Fruit fly (Drosophila melanogaster) whole organism, wandering third instar larva: Measurements from ENCODE around the gene Ugt37A1.

Experiments used
- Abd-B ChIP-seq: fragments of >200 bp; optimal IDR thresholded peaks from 2 replicates; lab custom pipeline; 2017; ENCODE audit warnings: missing biosample characterization, missing genetic modification characterization
- CG32264 ChIP-seq: fragments of 200-800 bp; sonication (Bioruptor generic); optimal IDR thresholded peaks from 2 replicates; lab custom pipeline; 2016; ENCODE audit warnings: missing biosample characterization, missing genetic modification characterization
- CG9705 ChIP-seq: fragments of 200-800 bp; sonication (Bioruptor generic); optimal IDR thresholded peaks from 2 replicates; lab custom pipeline; 2018; ENCODE audit warnings: missing biosample characterization, mild to moderate bottlenecking, missing genetic modification characterization
- CrebA ChIP-seq: fragments of 200-800 bp; sonication (Bioruptor generic); optimal IDR thresholded peaks from 2 replicates; lab custom pipeline; 2016; ENCODE audit warnings: missing biosample characterization, mild to moderate bottlenecking, missing genetic modification characterization, borderline replicate concordance
- Dfd ChIP-seq: fragments of >200 bp; optimal IDR thresholded peaks from 2 replicates; lab custom pipeline; 2017; ENCODE audit warnings: missing biosample characterization, missing genetic modification characterization
- Dif ChIP-seq: fragments of 200-275, 200-300 bp; sonication (Bioruptor generic); optimal IDR thresholded peaks from 2 replicates; lab custom pipeline; 2018; ENCODE audit warnings: missing biosample characterization, missing genetic modification characterization; ENCODE audit not compliant: partially characterized antibody
- GATAd ChIP-seq: sonication (Bioruptor generic); optimal IDR thresholded peaks from 2 replicates; lab custom pipeline; 2016; ENCODE audit warnings: missing biosample characterization, missing genetic modification characterization
- HLH106 ChIP-seq: fragments of 200-800 bp; optimal IDR thresholded peaks from 3 replicates; lab custom pipeline; 2019; ENCODE audit warnings: missing biosample characterization, mild to moderate bottlenecking, missing genetic modification characterization, moderate library complexity
- Hnf4 ChIP-seq: fragments of 200-800 bp; sonication (Bioruptor generic); optimal IDR thresholded peaks from 2 replicates; lab custom pipeline; 2016; ENCODE audit warnings: missing biosample characterization, mild to moderate bottlenecking, missing genetic modification characterization
- Hr78 ChIP-seq: fragments of >200 bp; optimal IDR thresholded peaks from 2 replicates; lab custom pipeline; 2017; ENCODE audit warnings: missing biosample characterization, missing genetic modification characterization
- Hr83 ChIP-seq: fragments of 200-300 bp; sonication (Bioruptor generic); optimal IDR thresholded peaks from 2 replicates; lab custom pipeline; 2016; ENCODE audit warnings: missing biosample characterization, mild to moderate bottlenecking, missing genetic modification characterization, moderate library complexity; ENCODE audit not compliant: poor library complexity, severe bottlenecking
- Jra ChIP-seq: sonication (Bioruptor generic); optimal IDR thresholded peaks from 2 replicates; lab custom pipeline; 2016; ENCODE audit warnings: missing biosample characterization, missing genetic modification characterization
- Mio ChIP-seq: sonication (Bioruptor generic); optimal IDR thresholded peaks from 2 replicates; lab custom pipeline; 2016; ENCODE audit warnings: missing biosample characterization, missing genetic modification characterization
- Myc ChIP-seq: fragments of >200 bp; optimal IDR thresholded peaks from 2 replicates; lab custom pipeline; 2017
- N ChIP-seq: fragments of >200 bp; optimal IDR thresholded peaks from 2 replicates; lab custom pipeline; 2018; ENCODE audit warnings: missing biosample characterization, missing external identifiers, missing genetic modification characterization
- OdsH ChIP-seq: fragments of 200-800 bp; sonication (Bioruptor generic); optimal IDR thresholded peaks from 2 replicates; lab custom pipeline; 2016; ENCODE audit warnings: missing biosample characterization, mild to moderate bottlenecking, missing genetic modification characterization
- Rel ChIP-seq, 2 experiments: fragments of 200-800 bp; sonication (Bioruptor generic) in 1 of 2; optimal IDR thresholded peaks; 2 replicates in 1 of 2; 3 replicates in 1 of 2; lab custom pipeline; 2016 to 2019; ENCODE audit warnings: mild to moderate bottlenecking in 2 of 2, missing biosample characterization in 2 of 2, missing genetic modification characterization in 2 of 2, moderate library complexity in 1 of 2
- Sp1 ChIP-seq: fragments of 200-800 bp; sonication (Bioruptor generic); optimal IDR thresholded peaks from 3 replicates; lab custom pipeline; 2019; ENCODE audit warnings: missing biosample characterization, mild to moderate bottlenecking, missing genetic modification characterization, moderate library complexity
- Vsx2 ChIP-seq: fragments of 200-300, 225-300 bp; sonication (Bioruptor generic); optimal IDR thresholded peaks from 2 replicates; lab custom pipeline; 2018; ENCODE audit warnings: missing biosample characterization, missing genetic modification characterization; ENCODE audit not compliant: partially characterized antibody
- br ChIP-seq: fragments of 200-800 bp; sonication (Bioruptor generic); optimal IDR thresholded peaks from 2 replicates; lab custom pipeline; 2016; ENCODE audit warnings: missing biosample characterization, missing genetic modification characterization
- brk ChIP-seq: fragments of 200-800 bp; sonication (Bioruptor generic); optimal IDR thresholded peaks from 2 replicates; lab custom pipeline; 2016; ENCODE audit warnings: missing biosample characterization, mild to moderate bottlenecking, missing genetic modification characterization
- dl ChIP-seq, 2 experiments: fragments of 175-275, 200-275 bp in 1 of 2; fragments of 200-275 bp in 1 of 2; sonication (Bioruptor generic); optimal IDR thresholded peaks; lab custom pipeline; 2018; ENCODE audit warnings: mild to moderate bottlenecking in 2 of 2, missing biosample characterization in 2 of 2, missing genetic modification characterization in 2 of 2, moderate library complexity in 2 of 2; ENCODE audit not compliant: partially characterized antibody in 2 of 2, insufficient read depth in 1 of 2
- dmrt93B ChIP-seq: fragments of 200-800 bp; sonication (Bioruptor generic); optimal IDR thresholded peaks from 2 replicates; lab custom pipeline; 2018; ENCODE audit warnings: missing biosample characterization, mild to moderate bottlenecking, missing genetic modification characterization
- dsf ChIP-seq: sonication (Bioruptor generic); optimal IDR thresholded peaks from 2 replicates; lab custom pipeline; 2016; ENCODE audit warnings: missing biosample characterization, missing genetic modification characterization, borderline replicate concordance
- ey ChIP-seq: fragments of 200-800 bp; sonication (Bioruptor generic); optimal IDR thresholded peaks from 2 replicates; lab custom pipeline; 2016; ENCODE audit warnings: missing biosample characterization, missing genetic modification characterization
- foxo ChIP-seq, 2 experiments: fragments of 200-800 bp; sonication (Bioruptor generic); optimal IDR thresholded peaks; 2 replicates in 1 of 2; 3 replicates in 1 of 2; lab custom pipeline; 2016 to 2017; ENCODE audit warnings: missing biosample characterization in 2 of 2, missing genetic modification characterization in 2 of 2
- fru ChIP-seq: fragments of 200-800 bp; sonication (Bioruptor generic); optimal IDR thresholded peaks from 3 replicates; lab custom pipeline; 2016; ENCODE audit warnings: missing biosample characterization, mild to moderate bottlenecking, missing genetic modification characterization
- h ChIP-seq: fragments of 200-800 bp; sonication (Bioruptor generic); optimal IDR thresholded peaks from 3 replicates; lab custom pipeline; 2016; ENCODE audit warnings: missing biosample characterization, mild to moderate bottlenecking, missing genetic modification characterization
- jim ChIP-seq: fragments of 175-275, 200-325 bp; sonication (Bioruptor generic); optimal IDR thresholded peaks from 2 replicates; lab custom pipeline; 2016; ENCODE audit warnings: missing biosample characterization, mild to moderate bottlenecking, missing genetic modification characterization
- lola ChIP-seq: fragments of >200 bp; optimal IDR thresholded peaks from 2 replicates; lab custom pipeline; 2017; ENCODE audit warnings: missing biosample characterization, missing genetic modification characterization
- pan ChIP-seq: fragments of >200 bp; optimal IDR thresholded peaks from 2 replicates; lab custom pipeline; 2017
- psq ChIP-seq: fragments of 200-800 bp; sonication (Bioruptor generic); optimal IDR thresholded peaks from 3 replicates; lab custom pipeline; 2017; ENCODE audit warnings: missing biosample characterization, mild to moderate bottlenecking, missing genetic modification characterization, moderate library complexity
- rgr ChIP-seq: fragments of 200-800 bp; sonication (Bioruptor generic); optimal IDR thresholded peaks from 3 replicates; lab custom pipeline; 2016; ENCODE audit warnings: missing biosample characterization, mild to moderate bottlenecking, missing genetic modification characterization
- sage ChIP-seq: fragments of 200-800 bp; sonication (Bioruptor generic); optimal IDR thresholded peaks from 2 replicates; lab custom pipeline; 2016; ENCODE audit warnings: missing biosample characterization, mild to moderate bottlenecking, missing genetic modification characterization
- sv ChIP-seq: fragments of 200-800 bp; sonication (Bioruptor generic); optimal IDR thresholded peaks from 3 replicates; lab custom pipeline; 2016; ENCODE audit warnings: missing biosample characterization, missing genetic modification characterization
- tai ChIP-seq: sonication (Bioruptor generic); optimal IDR thresholded peaks from 2 replicates; lab custom pipeline; 2016; ENCODE audit warnings: missing biosample characterization, missing genetic modification characterization
- usp ChIP-seq: fragments of >200 bp; optimal IDR thresholded peaks from 2 replicates; lab custom pipeline; 2017; ENCODE audit warnings: missing biosample characterization, missing genetic modification characterization
- woc ChIP-seq: sonication (Bioruptor generic); optimal IDR thresholded peaks from 2 replicates; lab custom pipeline; 2016; ENCODE audit warnings: missing biosample characterization, mild to moderate bottlenecking, missing genetic modification characterization

The Ugt37A1 gene

dm6 chr2L:20374054-20374507 lies at the start of gene Ugt37A1:
Gene Ugt37A1 (minus strand): TSS chr2L:20374104.
- TF ChIP-seq foxo (GFP tag; optimal IDR thresholded peaks at IDR 0.05; lab: Kevin White, UChicago), result no peak
- TF ChIP-seq Myc (lab: Kevin White, UChicago), result no peak
- no peak for TF ChIP-seq Abd-B (GFP tag; lab: Kevin White, UChicago)
- TF ChIP-seq sv, result no peak
- TF ChIP-seq, all 38 proteins: peak for 0

- no peak for TF ChIP-seq CG9705 (GFP tag; lab: Kevin White, UChicago)
- no peak for TF ChIP-seq OdsH (GFP tag; lab: Kevin White, UChicago)
- TF ChIP-seq brk (GFP tag; lab: Kevin White, UChicago), result no peak
- no peak for TF ChIP-seq Hr78
- no peak for TF ChIP-seq Dif (GFP tag; lab: Kevin White, UChicago)
- no peak for TF ChIP-seq ey (GFP tag; lab: Kevin White, UChicago)
- no peak for TF ChIP-seq GATAd (GFP tag; lab: Kevin White, UChicago)
- TF ChIP-seq tai (GFP tag; lab: Kevin White, UChicago), result no peak
- TF ChIP-seq, all 38 proteins: peak for 0
These were observed 46.1 kb upstream of the Ugt37A1 start for dm6 chr2L:20420035-20420434.

- TF ChIP-seq Dif (GFP tag; lab: Kevin White, UChicago), result no peak
- no peak for TF ChIP-seq dmrt93B (GFP tag; lab: Kevin White, UChicago)
- TF ChIP-seq Hr83 (GFP tag; lab: Kevin White, UChicago), result no peak
- TF ChIP-seq Hr78, result no peak
- peak; percentile 7 for TF ChIP-seq woc (GFP tag; lab: Kevin White, UChicago)
- TF ChIP-seq dsf (GFP tag; lab: Kevin White, UChicago), result no peak
- peak; percentile 65 for TF ChIP-seq psq (GFP tag; lab: Kevin White, UChicago)
- TF ChIP-seq Hnf4 (GFP tag; lab: Kevin White, UChicago), result peak; percentile 18
- TF ChIP-seq Jra (GFP tag; lab: Kevin White, UChicago), result no peak
- TF ChIP-seq CG9705 (GFP tag; lab: Kevin White, UChicago), result no peak
- TF ChIP-seq GATAd (GFP tag; lab: Kevin White, UChicago), result peak; percentile 86
- TF ChIP-seq Dfd, result no peak
- TF ChIP-seq sv, result no peak
- TF ChIP-seq dl (GFP tag; optimal IDR thresholded peaks at IDR 0.05; lab: Kevin White, UChicago; ENCODE audit: insufficient read depth in 1 of 2, partially characterized antibody in 2 of 2), result no peak
- no peak for TF ChIP-seq CrebA (GFP tag; lab: Kevin White, UChicago)
- no peak for TF ChIP-seq pan (lab: Kevin White, UChicago)
- no peak for TF ChIP-seq CG32264
- no peak for TF ChIP-seq rgr
- no peak for TF ChIP-seq OdsH (GFP tag; lab: Kevin White, UChicago)
- TF ChIP-seq Vsx2 (GFP tag; lab: Kevin White, UChicago), result no peak
- TF ChIP-seq Abd-B (GFP tag; lab: Kevin White, UChicago), result no peak
- no peak for TF ChIP-seq Mio (GFP tag; lab: Kevin White, UChicago)
- no peak for TF ChIP-seq Sp1 (GFP tag; lab: Kevin White, UChicago)
- peak; percentile 23 for TF ChIP-seq ey (GFP tag; lab: Kevin White, UChicago)
- peak; percentile 12 for TF ChIP-seq h
- TF ChIP-seq N (GFP tag; lab: Kevin White, UChicago), result no peak
- no peak for TF ChIP-seq tai (GFP tag; lab: Kevin White, UChicago)
- TF ChIP-seq HLH106 (tag; lab: Kevin White, UChicago), result peak; percentile 33
- peak; percentile 46 for TF ChIP-seq fru (GFP tag; lab: Kevin White, UChicago)
- TF ChIP-seq usp (GFP tag; lab: Kevin White, UChicago), result no peak
- TF ChIP-seq foxo (GFP tag; optimal IDR thresholded peaks at IDR 0.05; lab: Kevin White, UChicago), result peak in 1 of 2 experiments; percentile 38
- TF ChIP-seq jim (GFP tag; lab: Kevin White, UChicago), result no peak
- no peak for TF ChIP-seq Rel (GFP tag; optimal IDR thresholded peaks at IDR 0.05; lab: Kevin White, UChicago)
- no peak for TF ChIP-seq Rel (tag; optimal IDR thresholded peaks at IDR 0.05; lab: Kevin White, UChicago)
- TF ChIP-seq sage (GFP tag; lab: Kevin White, UChicago), result peak; percentile 18
- TF ChIP-seq brk (GFP tag; lab: Kevin White, UChicago), result peak; percentile 16
- TF ChIP-seq Myc (lab: Kevin White, UChicago), result no peak
- no peak for TF ChIP-seq br (GFP tag; lab: Kevin White, UChicago)
- no peak for TF ChIP-seq lola (GFP tag; lab: Kevin White, UChicago)
These were observed 43.8 kb upstream of the Ugt37A1 start for dm6 chr2L:20417597-20418286.
